Fruit fly (Drosophila melanogaster) whole organism, prepupa: Measurements from ENCODE around the gene CG42816.

Source experiments
- CG4318 ChIP-seq: fragments of 200-800 bp; sonication (Bioruptor generic); optimal IDR thresholded peaks from 3 replicates; lab custom pipeline; 2017; ENCODE audit warnings: missing biosample characterization, mild to moderate bottlenecking, missing genetic modification characterization
- Hr4 ChIP-seq: fragments of 200-800 bp; sonication (Bioruptor generic); optimal IDR thresholded peaks from 3 replicates; lab custom pipeline; 2016; ENCODE audit warnings: missing biosample characterization, missing genetic modification characterization

DNA sequence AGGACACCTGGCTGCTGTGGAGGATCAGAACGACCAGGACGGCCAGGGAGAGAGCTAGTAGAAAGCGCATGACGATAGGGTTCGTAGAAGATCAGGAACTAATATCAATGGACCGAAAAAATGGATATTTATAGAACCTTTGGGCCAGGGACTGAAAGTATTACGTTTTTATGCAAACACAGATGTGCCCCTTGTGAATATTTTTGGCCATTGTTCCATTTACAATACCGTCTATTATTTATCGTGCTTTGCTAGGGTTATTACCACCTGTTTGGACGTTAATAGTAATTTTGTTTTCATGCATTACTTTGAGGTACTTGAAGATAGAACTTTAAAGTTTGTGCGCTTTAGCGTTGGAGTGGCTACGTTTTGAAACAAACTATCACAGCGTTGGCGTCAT lies 36.1 kb upstream of the CG42816 start, which contains the start of gene CG32188:
- TF ChIP-seq CG4318 (GFP tag; lab: Kevin White, UChicago) (no peak), Hr4 (GFP tag; lab: Kevin White, UChicago) (no peak)
